Worm (Caenorhabditis elegans) whole organism, L2 larva: Measurements from ENCODE around the gene Y44A6D.7.

Experiments
- R02D3.7 ChIP-seq: fragments of 150-350 bp; optimal IDR thresholded peaks from 2 replicates; lab custom pipeline; 2014; ENCODE audit warnings: missing biosample characterization, missing genetic modification characterization
- ZK546.5 ChIP-seq: sonication (generic microtip); optimal IDR thresholded peaks from 2 replicates; lab custom pipeline; 2017; ENCODE audit warnings: missing biosample characterization, missing genetic modification characterization
- aly-2 ChIP-seq: fragments of 150-350 bp; optimal IDR thresholded peaks from 2 replicates; lab custom pipeline; 2014; ENCODE audit warnings: missing biosample characterization, missing genetic modification characterization
- ceh-82 ChIP-seq: fragments of 150-350 bp; optimal IDR thresholded peaks from 2 replicates; lab custom pipeline; 2014; ENCODE audit warnings: missing biosample characterization, missing genetic modification characterization
- fos-1 ChIP-seq: fragments of 150-350 bp; optimal IDR thresholded peaks from 2 replicates; lab custom pipeline; 2014; ENCODE audit warnings: missing biosample characterization, missing genetic modification characterization
- lin-13 ChIP-seq: fragments of 150-350 bp; optimal IDR thresholded peaks from 2 replicates; lab custom pipeline; 2014; ENCODE audit warnings: missing biosample characterization, missing genetic modification reagents, missing genetic modification characterization
- nhr-11 ChIP-seq: fragments of 150-350 bp; optimal IDR thresholded peaks from 2 replicates; lab custom pipeline; 2014; ENCODE audit warnings: missing biosample characterization, missing genetic modification characterization
- nhr-237 ChIP-seq: fragments of 150-350 bp; optimal IDR thresholded peaks from 2 replicates; lab custom pipeline; 2014; ENCODE audit warnings: missing biosample characterization, missing genetic modification characterization

DNA sequence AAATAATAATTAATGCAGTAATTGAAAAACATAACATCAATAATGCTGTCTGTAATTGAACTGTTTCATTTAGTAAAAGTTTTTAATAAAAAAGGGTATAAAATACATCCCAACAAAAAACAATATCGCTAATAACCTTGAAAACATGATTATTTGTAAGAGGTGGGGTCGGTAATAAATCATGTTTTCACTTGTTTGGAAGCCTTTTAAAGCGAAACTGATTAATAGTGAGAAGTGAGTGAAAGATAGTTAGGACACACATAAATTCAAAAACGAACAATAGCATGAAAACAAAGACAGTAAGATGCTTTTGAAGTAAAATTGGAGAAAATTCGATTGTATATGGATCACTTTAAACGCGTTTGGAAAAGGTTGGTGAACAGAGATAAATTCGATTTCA, 46.6 kb downstream of the Y44A6D.7 start, which contains the start of gene try-4:
- TF ChIP-seq ceh-82 (tag; lab: Kevin White, UChicago) = no peak
- TF ChIP-seq fos-1 = no peak
- no peak for TF ChIP-seq nhr-237
- no peak for TF ChIP-seq ZK546.5
- no peak for TF ChIP-seq aly-2
- TF ChIP-seq lin-13 (GFP tag; lab: Kevin White, UChicago) = no peak
- TF ChIP-seq nhr-11 (tag; lab: Kevin White, UChicago) = no peak
- no peak for TF ChIP-seq R02D3.7
